Fruit fly (Drosophila melanogaster): ENCODE measurements around the gene Gba1b.

The Gba1b gene

DNA sequence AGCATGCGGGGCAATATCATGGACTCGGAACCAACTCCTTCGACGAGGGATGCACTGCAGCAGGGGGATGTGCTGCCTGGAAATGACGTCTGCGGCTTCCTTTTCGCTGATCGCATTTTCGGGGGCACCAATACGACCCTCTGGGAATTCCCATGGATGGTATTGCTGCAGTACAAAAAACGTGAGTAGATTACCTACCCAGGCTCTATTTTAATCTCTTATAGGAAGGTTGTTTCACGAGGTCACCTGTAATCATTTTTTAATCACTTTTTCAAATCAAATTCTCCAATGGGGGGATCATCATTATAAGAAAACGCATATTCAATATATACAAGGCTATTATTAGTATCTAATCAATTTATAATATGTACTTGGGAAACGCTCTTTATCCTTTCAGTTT is 17.7 kb upstream of the Gba1b start:
- TF ChIP-seq Ets65A (GFP tag) (peak; percentile 70), CG14014 (GFP tag; IDR thresholded peaks at IDR 0.05) (no peak), bbx (GFP tag; IDR thresholded peaks at IDR 0.05; ENCODE audit: partially characterized antibody) (no peak)

- TF ChIP-seq CG4617 (GFP tag; optimal IDR thresholded peaks at IDR 0.05; ENCODE audit: borderline replicate concordance) (peak; percentile 52), MBD-R2 (GFP tag; IDR thresholded peaks at IDR 0.05) (peak; percentile 48), Dp (GFP tag; optimal IDR thresholded peaks at IDR 0.05) (peak; percentile 83), pzg (GFP tag; optimal IDR thresholded peaks at IDR 0.05) (peak; percentile 59), E2f2 (GFP tag; IDR thresholded peaks at IDR 0.05) (peak; percentile 90), Oaz (GFP tag; IDR thresholded peaks at IDR 0.05) (no peak), CG13287 (GFP tag; IDR thresholded peaks at IDR 0.05; ENCODE audit: partially characterized antibody) (peak; percentile 34; the same call in 1 of the 2 replicates), CG12659 (GFP tag; optimal IDR thresholded peaks at IDR 0.05) (peak; percentile 35), CG9797 (GFP tag; optimal IDR thresholded peaks at IDR 0.05) (peak; percentile 34), CG7928 (GFP tag; optimal IDR thresholded peaks at IDR 0.05) (peak; percentile 33), tna (GFP tag; IDR thresholded peaks at IDR 0.05; ENCODE audit: partially characterized antibody) (no peak), CG14710 (tag; optimal IDR thresholded peaks at IDR 0.05) (peak; percentile 30), bigmax (GFP tag; optimal IDR thresholded peaks at IDR 0.05) (peak; percentile 55), trem (tag; optimal IDR thresholded peaks at IDR 0.05) (peak; percentile 21), CTCF (GFP tag; optimal IDR thresholded peaks at IDR 0.05) (peak; percentile 73), BEAF-32 (GFP tag; optimal IDR thresholded peaks at IDR 0.05) (peak; percentile 18), gfzf (GFP tag; optimal IDR thresholded peaks at IDR 0.05) (peak; percentile 87), MESR4 (GFP tag; optimal IDR thresholded peaks at IDR 0.05) (peak; percentile 55), Ets97D (GFP tag; optimal IDR thresholded peaks at IDR 0.05) (peak; percentile 7), Blimp-1 (GFP tag; optimal IDR thresholded peaks at IDR 0.05) (no peak), grn (GFP tag; optimal IDR thresholded peaks at IDR 0.05) (peak; percentile 95), fu2 (GFP tag; optimal IDR thresholded peaks at IDR 0.05) (no peak), Opbp (GFP tag; IDR thresholded peaks at IDR 0.05; ENCODE audit: partially characterized antibody) (no peak), onecut (GFP tag; IDR thresholded peaks at IDR 0.05) (peak; percentile 64; the same call in 1 of the 2 replicates), stwl (tag; optimal IDR thresholded peaks at IDR 0.05) (peak; percentile 38), pita (GFP tag; optimal IDR thresholded peaks at IDR 0.05) (peak; percentile 64), Myb (GFP tag; optimal IDR thresholded peaks at IDR 0.05) (peak; percentile 57), YL-1 (GFP tag; optimal IDR thresholded peaks at IDR 0.05) (peak; percentile 45), B-H2 (GFP tag; optimal IDR thresholded peaks at IDR 0.05) (no peak), CG15601 (tag; optimal IDR thresholded peaks at IDR 0.05) (peak; percentile 100), phol (tag; optimal IDR thresholded peaks at IDR 0.05) (peak; percentile 28), Hr51 (GFP tag; optimal IDR thresholded peaks at IDR 0.05) (no peak), HmgZ (tag; optimal IDR thresholded peaks at IDR 0.05) (peak; percentile 25), CG8765 (GFP tag; IDR thresholded peaks at IDR 0.05) (no peak), CG3995 (GFP tag; optimal IDR thresholded peaks at IDR 0.05) (peak; percentile 50), MTF-1 (GFP tag; optimal IDR thresholded peaks at IDR 0.05; ENCODE audit: borderline replicate concordance) (no peak), CG15514 (GFP tag; optimal IDR thresholded peaks at IDR 0.05) (peak; percentile 99), CG2116 (GFP tag; optimal IDR thresholded peaks at IDR 0.05) (peak; percentile 2), chinmo (GFP tag; IDR thresholded peaks at IDR 0.05; ENCODE audit: partially characterized antibody) (peak; percentile 38; the same call in 1 of the 4 replicates), CG12299 (tag; optimal IDR thresholded peaks at IDR 0.05) (peak; percentile 7)
Observed at dm6 chr3R:23694579-23695033, 10.0 kb upstream of the Gba1b start, which contains the start of gene CG10254. Gene CG10254, minus strand, starts transcription at chr3R:23694983.
